Fruit fly (Drosophila melanogaster): ENCODE data around the gene CG46301.

Gene CG46301

DNA sequence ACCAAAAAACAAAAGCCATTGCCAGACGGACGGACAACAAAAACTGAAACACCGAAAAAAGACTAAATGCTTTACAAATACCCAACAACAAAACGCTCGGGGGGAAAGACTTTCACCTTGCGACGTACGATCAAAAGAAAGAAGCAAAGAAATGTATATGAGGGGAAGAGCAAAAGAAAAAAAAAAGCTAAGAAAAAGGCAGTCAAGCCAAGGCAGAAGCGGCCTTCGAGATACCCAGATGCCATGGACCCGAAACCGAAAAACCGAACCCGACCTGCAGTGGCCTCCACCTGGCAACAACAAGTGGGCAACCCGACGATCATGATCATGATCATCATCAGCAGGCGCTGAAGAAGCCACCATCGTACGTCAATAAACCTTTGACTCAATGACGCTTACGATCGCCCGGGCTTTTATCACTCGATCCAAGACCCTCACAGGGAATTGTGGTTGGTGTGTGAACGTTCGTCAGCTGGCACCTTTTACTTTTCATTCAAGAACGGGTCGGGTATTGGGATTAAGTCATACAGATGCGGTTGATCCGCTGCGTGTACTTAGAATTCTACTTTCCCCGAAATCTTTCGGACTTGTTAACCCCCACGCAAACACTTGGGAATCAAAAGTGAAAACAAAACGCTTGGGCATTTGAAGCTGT, 79.1 kb downstream of the CG46301 start:
- TF ChIP-seq Clk (GFP tag; optimal IDR thresholded peaks at IDR 0.05): no peak
- no peak for TF ChIP-seq CG12768 (GFP tag; optimal IDR thresholded peaks at IDR 0.05)
- no peak for TF ChIP-seq kay (GFP tag; ENCODE audit: borderline replicate concordance)
- no peak for TF ChIP-seq cic (GFP tag; optimal IDR thresholded peaks at IDR 0.05)
- TF ChIP-seq CG5204 (GFP tag; optimal IDR thresholded peaks at IDR 0.05): no peak
- no peak for TF ChIP-seq pad (GFP tag; optimal IDR thresholded peaks at IDR 0.05)
- TF ChIP-seq CG7045 (GFP tag; optimal IDR thresholded peaks at IDR 0.05): no peak
- TF ChIP-seq tj (GFP tag; optimal IDR thresholded peaks at IDR 0.05): no peak
- TF ChIP-seq ovo (GFP tag; optimal IDR thresholded peaks at IDR 0.05): no peak

DNA sequence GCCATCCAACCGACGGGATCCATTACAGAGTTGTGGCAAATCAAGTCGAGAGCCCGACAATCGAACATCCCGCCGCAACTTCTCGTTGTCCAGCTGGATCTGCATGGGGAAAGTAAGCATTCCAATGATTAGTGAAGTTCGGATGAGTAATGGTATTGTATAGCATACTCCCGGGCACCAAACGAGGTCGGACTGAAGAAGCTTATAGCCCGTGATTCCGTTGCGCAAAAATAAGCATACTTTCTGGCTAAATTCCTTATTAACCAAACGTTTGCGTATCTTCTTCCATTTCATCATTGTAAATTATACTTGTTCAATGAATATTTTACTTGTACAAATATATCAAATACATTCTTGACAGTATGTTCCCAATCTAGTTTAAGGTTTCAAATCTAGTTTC, 93.3 kb downstream of the CG46301 start:
- TF ChIP-seq CG12768 (GFP tag; optimal IDR thresholded peaks at IDR 0.05) (no peak), cnc (optimal IDR thresholded peaks at IDR 0.05) (no peak), ovo (GFP tag; optimal IDR thresholded peaks at IDR 0.05) (no peak)

DNA sequence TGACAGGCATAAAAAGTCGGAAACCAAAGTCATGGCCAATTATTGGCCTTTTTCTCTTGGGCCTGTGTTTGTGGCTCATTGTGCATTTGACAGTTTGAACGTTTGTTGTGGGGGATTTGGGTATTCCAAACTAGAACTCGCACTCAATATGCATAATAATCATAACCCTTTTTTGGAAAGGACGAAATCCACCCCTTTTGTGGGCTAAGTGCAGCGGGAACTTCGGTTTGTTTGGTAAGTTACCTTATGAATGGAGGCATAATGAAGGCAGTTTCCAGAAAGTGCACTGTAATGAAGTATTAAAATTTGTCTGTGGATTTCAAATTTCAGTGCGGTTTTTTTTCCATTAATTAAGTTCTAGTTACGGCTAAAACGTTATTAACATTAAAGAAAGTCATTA, 94.5 kb downstream of the CG46301 start:
- TF ChIP-seq pad (GFP tag; optimal IDR thresholded peaks at IDR 0.05): no peak
- TF ChIP-seq kay (GFP tag; ENCODE audit: borderline replicate concordance): no peak
- TF ChIP-seq tj (GFP tag; optimal IDR thresholded peaks at IDR 0.05): no peak
- no peak for TF ChIP-seq Hr96 (GFP tag; optimal IDR thresholded peaks at IDR 0.05)
- no peak for TF ChIP-seq ovo (GFP tag; optimal IDR thresholded peaks at IDR 0.05)
- no peak for TF ChIP-seq cic (GFP tag; optimal IDR thresholded peaks at IDR 0.05)
- no peak for TF ChIP-seq CG7045 (GFP tag; optimal IDR thresholded peaks at IDR 0.05)
- no peak for TF ChIP-seq toe (GFP tag; optimal IDR thresholded peaks at IDR 0.05)
- TF ChIP-seq Clk (GFP tag; optimal IDR thresholded peaks at IDR 0.05): no peak
- TF ChIP-seq CG14711 (tag; optimal IDR thresholded peaks at IDR 0.05): no peak
- TF ChIP-seq CG5204 (GFP tag; optimal IDR thresholded peaks at IDR 0.05): no peak
- TF ChIP-seq CG11617 (GFP tag; optimal IDR thresholded peaks at IDR 0.05): no peak
- TF ChIP-seq cnc (optimal IDR thresholded peaks at IDR 0.05): no peak
- no peak for TF ChIP-seq CG33017 (tag; optimal IDR thresholded peaks at IDR 0.05)

DNA sequence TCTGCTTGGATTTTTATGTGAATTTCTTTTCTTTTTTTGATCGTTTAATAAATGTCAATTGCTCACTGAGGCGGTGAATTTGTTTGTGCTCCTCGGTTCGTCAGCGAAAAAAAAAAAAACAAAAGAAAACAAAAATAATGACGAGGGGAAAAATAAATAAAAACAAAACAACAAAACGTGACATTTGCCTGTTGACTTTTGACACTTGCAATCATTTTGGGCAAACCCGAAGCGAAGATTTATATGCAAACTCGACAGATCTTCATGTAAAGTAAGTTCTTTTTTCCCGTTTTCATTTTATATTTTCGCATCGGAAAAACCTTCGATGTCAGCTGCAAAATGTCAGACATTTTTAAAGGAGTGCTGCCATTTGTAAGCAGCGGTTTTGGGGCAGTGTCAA, 96.5 kb downstream of the CG46301 start:
- TF ChIP-seq CG11617 (GFP tag; optimal IDR thresholded peaks at IDR 0.05) (no peak), tj (GFP tag; optimal IDR thresholded peaks at IDR 0.05) (peak; percentile 13), CG7045 (GFP tag; optimal IDR thresholded peaks at IDR 0.05) (no peak), Clk (GFP tag; optimal IDR thresholded peaks at IDR 0.05) (no peak)

DNA sequence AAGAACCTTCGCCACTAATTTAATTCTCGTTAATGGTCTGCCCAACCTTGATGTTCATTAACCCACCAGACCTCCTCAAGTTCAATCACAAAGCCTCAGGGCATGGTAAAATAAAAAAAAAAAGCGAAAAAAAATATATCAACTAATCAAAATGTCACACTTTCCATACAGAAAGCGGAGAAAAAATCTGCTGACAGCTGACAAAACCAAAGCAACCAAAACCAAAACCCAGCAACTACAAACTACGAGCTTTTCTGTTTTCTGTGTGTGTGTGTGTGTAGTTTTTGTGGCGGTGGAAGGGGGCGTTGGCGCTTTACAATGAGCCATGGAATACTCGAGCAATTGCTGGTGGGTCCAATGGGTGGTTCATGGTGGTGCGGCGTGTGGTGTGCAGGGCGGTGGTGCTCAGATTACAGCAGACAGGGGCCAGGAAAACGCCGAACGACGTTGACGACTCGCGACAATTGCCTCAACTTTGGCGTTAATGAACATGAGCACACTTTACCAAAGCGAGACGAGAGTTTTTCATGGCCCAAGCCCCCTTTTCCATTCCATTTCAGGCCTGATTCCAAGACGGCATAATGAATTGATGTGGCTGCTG, 100.0 kb downstream of the CG46301 start:
- TF ChIP-seq CG7045 (GFP tag; optimal IDR thresholded peaks at IDR 0.05): no peak
- TF ChIP-seq CG12768 (GFP tag; optimal IDR thresholded peaks at IDR 0.05): peak; percentile 22
- TF ChIP-seq tj (GFP tag; optimal IDR thresholded peaks at IDR 0.05): peak; percentile 98

DNA sequence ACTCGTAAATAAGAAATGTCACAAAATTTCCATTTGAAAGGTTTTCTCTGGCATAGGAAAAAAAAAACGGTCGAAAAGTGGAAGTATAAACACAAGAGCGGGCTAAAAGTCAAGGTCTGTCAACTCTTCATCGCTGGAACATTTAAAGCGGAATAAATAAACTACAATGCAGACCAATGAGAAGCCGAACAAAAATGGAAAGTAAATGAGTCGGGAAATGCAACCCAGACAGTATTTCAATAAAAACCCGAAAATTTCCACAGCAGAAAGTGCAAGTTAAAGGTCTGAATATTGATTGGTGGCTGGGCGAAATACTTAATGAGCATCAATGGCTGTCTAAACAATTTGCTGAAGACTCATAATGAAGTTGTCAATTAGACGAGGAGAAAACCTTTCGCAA, 103.2 kb downstream of the CG46301 start:
- TF ChIP-seq cnc (optimal IDR thresholded peaks at IDR 0.05) (no peak), CG7101 (tag; optimal IDR thresholded peaks at IDR 0.05) (no peak), tj (GFP tag; optimal IDR thresholded peaks at IDR 0.05) (peak; percentile 21), bab1 (GFP tag; optimal IDR thresholded peaks at IDR 0.05) (no peak), Hr96 (GFP tag; optimal IDR thresholded peaks at IDR 0.05) (no peak), CG5204 (GFP tag; optimal IDR thresholded peaks at IDR 0.05) (no peak), Crg-1 (GFP tag; optimal IDR thresholded peaks at IDR 0.05) (no peak), CG33017 (tag; optimal IDR thresholded peaks at IDR 0.05) (no peak)

DNA sequence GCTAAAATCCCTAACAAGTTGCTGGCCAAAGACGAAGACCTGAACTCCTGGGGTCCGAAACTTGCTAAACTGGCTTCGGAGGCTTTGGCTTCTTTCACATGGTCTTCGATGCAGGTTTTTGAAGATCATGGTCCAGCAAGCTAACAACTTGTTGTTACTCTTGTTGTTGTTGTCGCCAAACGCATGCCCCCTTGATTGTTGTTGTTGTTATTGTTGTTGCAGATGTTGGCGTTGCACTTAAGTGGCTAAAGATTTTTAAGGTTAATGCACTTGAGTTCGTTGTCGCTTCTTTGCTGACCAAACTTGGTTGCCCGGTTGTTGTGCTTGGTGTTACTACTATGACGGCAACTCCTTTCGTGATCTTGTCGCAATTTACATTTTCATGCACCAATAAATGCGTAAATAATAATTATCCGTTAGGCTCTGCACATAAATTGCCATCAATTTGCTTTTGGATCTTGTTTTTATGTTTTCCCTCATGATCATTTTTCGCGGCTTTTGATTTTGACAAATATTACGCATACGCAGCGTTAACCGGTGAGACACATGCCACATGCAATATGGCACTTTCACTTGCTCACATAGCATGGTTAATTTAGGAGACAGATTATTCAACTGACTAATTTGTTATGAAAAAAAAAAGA, 103.8 kb downstream of the CG46301 start:
- TF ChIP-seq bab1 (GFP tag; optimal IDR thresholded peaks at IDR 0.05) (no peak), CG12768 (GFP tag; optimal IDR thresholded peaks at IDR 0.05) (no peak), Clk (GFP tag; optimal IDR thresholded peaks at IDR 0.05) (no peak), CG14711 (tag; optimal IDR thresholded peaks at IDR 0.05) (no peak), CG11617 (GFP tag; optimal IDR thresholded peaks at IDR 0.05) (no peak), cnc (optimal IDR thresholded peaks at IDR 0.05) (no peak), CG7045 (GFP tag; optimal IDR thresholded peaks at IDR 0.05) (no peak), Crg-1 (GFP tag; optimal IDR thresholded peaks at IDR 0.05) (no peak), pad (GFP tag; optimal IDR thresholded peaks at IDR 0.05) (no peak), CG33017 (tag; optimal IDR thresholded peaks at IDR 0.05) (no peak), toe (GFP tag; optimal IDR thresholded peaks at IDR 0.05) (no peak), Hr96 (GFP tag; optimal IDR thresholded peaks at IDR 0.05) (no peak), kay (GFP tag; ENCODE audit: borderline replicate concordance) (no peak), CG1620 (GFP tag; optimal IDR thresholded peaks at IDR 0.05) (no peak), tj (GFP tag; optimal IDR thresholded peaks at IDR 0.05) (no peak), CG7101 (tag; optimal IDR thresholded peaks at IDR 0.05) (no peak), cic (GFP tag; optimal IDR thresholded peaks at IDR 0.05) (no peak)
